Worm (Caenorhabditis elegans) whole organism, L3 larva: ENCODE results near the gene Y73B6BL.14.
A peak's percentile ranks its signal among the peaks of the same experiment; 100 is the strongest.

Source experiments
- R02D3.7 ChIP-seq: fragments of 150-350 bp; optimal IDR thresholded peaks from 2 replicates; lab custom pipeline; 2014; ENCODE audit warnings: missing biosample characterization, missing genetic modification characterization
- ZK546.5 ChIP-seq: sonication (generic microtip); optimal IDR thresholded peaks from 2 replicates; lab custom pipeline; 2017; ENCODE audit warnings: missing biosample characterization, missing genetic modification characterization
- aly-2 ChIP-seq: fragments of 150-350 bp; optimal IDR thresholded peaks from 2 replicates; lab custom pipeline; 2014; ENCODE audit warnings: missing biosample characterization, missing genetic modification characterization
- ama-1 ChIP-seq: fragments of 150-350 bp; optimal IDR thresholded peaks from 2 replicates; lab custom pipeline; 2018
- ceh-16 ChIP-seq: sonication (generic microtip); optimal IDR thresholded peaks from 2 replicates; lab custom pipeline; 2017; ENCODE audit warnings: missing biosample characterization, missing genetic modification characterization
- ceh-28 ChIP-seq: fragments of 150-350 bp; optimal IDR thresholded peaks from 2 replicates; lab custom pipeline; 2014; ENCODE audit warnings: missing biosample characterization, missing genetic modification reagents, missing genetic modification characterization
- ceh-82 ChIP-seq: fragments of 150-350 bp; optimal IDR thresholded peaks from 2 replicates; lab custom pipeline; 2014; ENCODE audit warnings: missing biosample characterization, missing genetic modification characterization
- ceh-9 ChIP-seq: sonication (generic microtip); optimal IDR thresholded peaks from 2 replicates; lab custom pipeline; 2018; ENCODE audit warnings: missing biosample characterization, missing genetic modification characterization
- daf-12 ChIP-seq: fragments of 150-350 bp; optimal IDR thresholded peaks from 2 replicates; lab custom pipeline; 2014; ENCODE audit warnings: missing biosample characterization, missing genetic modification reagents, missing genetic modification characterization
- egl-27 ChIP-seq: sonication (generic microtip); optimal IDR thresholded peaks from 4 replicates; lab custom pipeline; 2017; ENCODE audit warnings: missing biosample characterization, missing genetic modification reagents, missing genetic modification characterization
- egl-5 ChIP-seq: fragments of 150-350 bp; optimal IDR thresholded peaks from 2 replicates; lab custom pipeline; 2017; ENCODE audit warnings: missing biosample characterization, missing genetic modification reagents, missing genetic modification characterization, inconsistent platforms
- elt-1 ChIP-seq: fragments of 150-350 bp; optimal IDR thresholded peaks from 2 replicates; lab custom pipeline; 2014; ENCODE audit warnings: missing biosample characterization, missing genetic modification characterization
- elt-2 ChIP-seq: sonication (generic microtip); optimal IDR thresholded peaks from 2 replicates; lab custom pipeline; 2016; ENCODE audit warnings: missing genetic modification reagents, mild to moderate bottlenecking, missing genetic modification characterization, missing compliant biosample characterization
- elt-3 ChIP-seq, 3 experiments: fragments of 150-350 bp in 1 of 3; sonication (generic microtip) in 2 of 3; optimal IDR thresholded peaks; 2 replicates in 2 of 3; 4 replicates in 1 of 3; lab custom pipeline; 2014 to 2017; ENCODE audit warnings: missing biosample characterization in 3 of 3, missing genetic modification characterization in 3 of 3
- eor-1 ChIP-seq, 2 experiments: fragments of 150-350 bp; optimal IDR thresholded peaks; 2 replicates each; lab custom pipeline; 2014 to 2018; ENCODE audit warnings: missing biosample characterization in 2 of 2, missing genetic modification characterization in 2 of 2
- fkh-10 ChIP-seq: sonication (generic microtip); optimal IDR thresholded peaks from 2 replicates; lab custom pipeline; 2017; ENCODE audit warnings: missing biosample characterization, missing genetic modification reagents, missing genetic modification characterization
- fkh-2 ChIP-seq: fragments of 150-350 bp; optimal IDR thresholded peaks from 2 replicates; lab custom pipeline; 2014; ENCODE audit warnings: missing biosample characterization, missing genetic modification reagents, missing genetic modification characterization
- fos-1 ChIP-seq: fragments of 150-350 bp; optimal IDR thresholded peaks from 2 replicates; lab custom pipeline; 2014; ENCODE audit warnings: missing biosample characterization, missing genetic modification characterization
- hmg-11 ChIP-seq: sonication (generic microtip); optimal IDR thresholded peaks from 2 replicates; lab custom pipeline; 2016; ENCODE audit warnings: missing genetic modification characterization, missing compliant biosample characterization
- jun-1 ChIP-seq: fragments of 150-350 bp; optimal IDR thresholded peaks from 2 replicates; lab custom pipeline; 2014; ENCODE audit warnings: missing biosample characterization, missing genetic modification reagents, missing genetic modification characterization
- lin-15B ChIP-seq: fragments of 150-350 bp; optimal IDR thresholded peaks from 2 replicates; lab custom pipeline; 2014; ENCODE audit warnings: missing biosample characterization, missing genetic modification characterization
- lin-39 ChIP-seq: fragments of 150-350 bp; optimal IDR thresholded peaks from 2 replicates; lab custom pipeline; 2018; ENCODE audit warnings: missing biosample characterization, missing genetic modification reagents, missing genetic modification characterization
- lsy-12 ChIP-seq: sonication (generic microtip); optimal IDR thresholded peaks from 2 replicates; lab custom pipeline; 2016; ENCODE audit warnings: mild to moderate bottlenecking, missing genetic modification characterization, missing compliant biosample characterization
- mdl-1 ChIP-seq: fragments of 150-350 bp; optimal IDR thresholded peaks from 2 replicates; lab custom pipeline; 2014; ENCODE audit warnings: missing biosample characterization, missing genetic modification characterization
- mml-1 ChIP-seq: fragments of 150-350 bp; sonication (generic microtip); optimal IDR thresholded peaks from 3 replicates; lab custom pipeline; 2014; ENCODE audit warnings: missing biosample characterization, missing genetic modification characterization
- nfya-1 ChIP-seq: sonication (generic microtip); optimal IDR thresholded peaks from 2 replicates; lab custom pipeline; 2017; ENCODE audit warnings: missing genetic modification characterization, mild to moderate bottlenecking, missing compliant biosample characterization, antibody characterized with exemption, moderate library complexity; ENCODE audit not compliant: insufficient read depth
- nhr-11 ChIP-seq: fragments of 150-350 bp; optimal IDR thresholded peaks from 2 replicates; lab custom pipeline; 2014; ENCODE audit warnings: missing biosample characterization, missing genetic modification characterization
- nhr-12 ChIP-seq: fragments of 150-350 bp; optimal IDR thresholded peaks from 2 replicates; lab custom pipeline; 2014; ENCODE audit warnings: missing biosample characterization, missing genetic modification characterization
- nhr-23 ChIP-seq: fragments of 150-350 bp; optimal IDR thresholded peaks from 2 replicates; lab custom pipeline; 2014; ENCODE audit warnings: missing biosample characterization, missing genetic modification reagents, missing genetic modification characterization
- nhr-237 ChIP-seq: fragments of 150-350 bp; optimal IDR thresholded peaks from 2 replicates; lab custom pipeline; 2014; ENCODE audit warnings: missing biosample characterization, missing genetic modification characterization
- nhr-25 ChIP-seq: sonication (generic microtip); optimal IDR thresholded peaks from 2 replicates; lab custom pipeline; 2017; ENCODE audit warnings: missing biosample characterization, missing genetic modification characterization
- nhr-28 ChIP-seq: fragments of 150-350 bp; optimal IDR thresholded peaks from 2 replicates; lab custom pipeline; 2014; ENCODE audit warnings: missing biosample characterization, missing genetic modification characterization
- nhr-43 ChIP-seq: sonication (generic microtip); optimal IDR thresholded peaks from 2 replicates; lab custom pipeline; 2016; ENCODE audit warnings: mild to moderate bottlenecking, missing genetic modification characterization, missing compliant biosample characterization; ENCODE audit not compliant: poor library complexity, severe bottlenecking
- nhr-67 ChIP-seq: fragments of 150-350 bp; optimal IDR thresholded peaks from 2 replicates; lab custom pipeline; 2014; ENCODE audit warnings: missing biosample characterization, missing genetic modification characterization
- nhr-76 ChIP-seq: fragments of 150-350 bp; sonication (generic microtip); optimal IDR thresholded peaks from 5 replicates; lab custom pipeline; 2014; ENCODE audit warnings: missing biosample characterization, missing genetic modification characterization
- nhr-77 ChIP-seq: fragments of 150-350 bp; optimal IDR thresholded peaks from 2 replicates; lab custom pipeline; 2014; ENCODE audit warnings: missing biosample characterization, missing genetic modification characterization
- pha-4 ChIP-seq: fragments of 150-350 bp; optimal IDR thresholded peaks from 2 replicates; lab custom pipeline; 2014; ENCODE audit warnings: missing biosample characterization, missing genetic modification reagents, missing genetic modification characterization
- pqm-1 ChIP-seq: fragments of 150-350 bp; optimal IDR thresholded peaks from 2 replicates; lab custom pipeline; 2017; ENCODE audit warnings: missing biosample characterization, missing genetic modification characterization, inconsistent platforms
- sea-2 ChIP-seq: fragments of 150-350 bp; sonication (generic microtip); optimal IDR thresholded peaks from 4 replicates; lab custom pipeline; 2014; ENCODE audit warnings: missing biosample characterization, missing genetic modification reagents, missing genetic modification characterization
- skn-1 ChIP-seq: fragments of 150-350 bp; optimal IDR thresholded peaks from 2 replicates; lab custom pipeline; 2014; ENCODE audit warnings: missing biosample characterization, missing genetic modification characterization
- snpc-4 ChIP-seq: fragments of 150-350 bp; optimal IDR thresholded peaks from 2 replicates; lab custom pipeline; 2014; ENCODE audit warnings: missing biosample characterization, missing genetic modification characterization
- tbx-2 ChIP-seq: sonication (generic microtip); optimal IDR thresholded peaks from 2 replicates; lab custom pipeline; 2016; ENCODE audit warnings: mild to moderate bottlenecking, missing genetic modification characterization, missing compliant biosample characterization
- unc-39 ChIP-seq: sonication (generic microtip); optimal IDR thresholded peaks from 4 replicates; lab custom pipeline; 2017; ENCODE audit warnings: missing biosample characterization, missing genetic modification characterization
- unc-62 ChIP-seq: fragments of 150-350 bp; sonication (generic microtip); optimal IDR thresholded peaks from 4 replicates; lab custom pipeline; 2014; ENCODE audit warnings: missing biosample characterization, missing genetic modification reagents, missing genetic modification characterization
- zag-1 ChIP-seq: fragments of 150-350 bp; optimal IDR thresholded peaks from 2 replicates; lab custom pipeline; 2014; ENCODE audit warnings: missing biosample characterization, missing genetic modification characterization
- ztf-11 ChIP-seq: fragments of 150-350 bp; optimal IDR thresholded peaks from 2 replicates; lab custom pipeline; 2014; ENCODE audit warnings: missing biosample characterization, missing genetic modification characterization
- ztf-4 ChIP-seq: fragments of 150-350 bp; optimal IDR thresholded peaks from 2 replicates; lab custom pipeline; 2014; ENCODE audit warnings: missing biosample characterization, missing genetic modification characterization

Gene Y73B6BL.14

DNA sequence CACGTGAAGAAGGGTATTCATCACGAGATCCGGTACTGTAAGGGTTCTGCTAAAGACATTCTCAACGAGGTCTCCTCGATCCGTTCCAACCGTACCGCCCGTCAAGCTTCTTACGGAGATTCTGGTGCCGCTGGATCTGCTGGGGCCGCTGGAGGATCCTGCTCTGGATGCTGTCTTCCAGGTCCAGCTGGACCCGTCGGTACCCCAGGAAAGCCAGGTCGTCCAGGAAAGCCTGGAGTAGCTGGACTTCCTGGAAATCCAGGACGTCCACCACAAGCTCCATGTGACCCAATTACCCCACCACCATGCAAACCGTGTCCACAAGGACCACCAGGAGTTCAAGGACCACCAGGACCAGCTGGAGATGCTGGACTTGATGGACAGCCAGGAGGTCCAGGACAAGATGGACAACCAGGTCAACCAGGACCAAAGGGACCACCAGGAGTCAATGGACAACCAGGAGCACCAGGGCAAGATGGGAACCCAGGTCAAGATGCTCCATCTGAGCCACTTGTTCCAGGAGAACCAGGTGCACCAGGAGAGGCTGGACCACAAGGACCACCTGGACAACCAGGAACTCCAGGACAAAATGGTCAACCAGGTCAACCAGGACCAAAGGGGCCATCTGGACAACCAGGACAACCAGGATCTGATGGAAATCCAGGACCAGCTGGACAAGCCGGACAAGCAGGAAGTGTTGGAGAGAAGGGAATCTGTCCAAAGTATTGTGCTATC is 34.7 kb upstream of the Y73B6BL.14 start:
- no peak for TF ChIP-seq sea-2 (GFP tag; lab: Kevin White, UChicago)
- no peak for TF ChIP-seq daf-12 (tag; lab: Kevin White, UChicago)
- no peak for TF ChIP-seq jun-1 (tag; lab: Kevin White, UChicago)
- no peak for TF ChIP-seq ceh-16
- TF ChIP-seq ztf-11 (tag; lab: Kevin White, UChicago) = no peak
- TF ChIP-seq unc-62 = no peak
- TF ChIP-seq, all 47 proteins: peak for 0

- TF ChIP-seq pha-4 (tag; lab: Kevin White, UChicago) (peak; percentile 89), mdl-1 (no peak), nhr-25 (tag; lab: Kevin White, UChicago) (peak; percentile 56), nhr-67 (tag; lab: Kevin White, UChicago) (no peak), lin-15B (tag; lab: Kevin White, UChicago) (peak; percentile 95), elt-2 (tag; lab: Kevin White, UChicago) (peak; percentile 46), eor-1 (tag; optimal IDR thresholded peaks at IDR 0.05; lab: Kevin White, UChicago) (no peak), ceh-28 (tag; lab: Kevin White, UChicago) (no peak), nhr-43 (tag; lab: Kevin White, UChicago) (peak; percentile 45), unc-39 (no peak), hmg-11 (tag; lab: Kevin White, UChicago) (peak; percentile 70), unc-62 (no peak), egl-27 (tag; lab: Kevin White, UChicago) (no peak), elt-3 (tag; optimal IDR thresholded peaks at IDR 0.05; lab: Kevin White, UChicago) (no peak), nfya-1 (tag; lab: Kevin White, UChicago) (peak; percentile 70), fos-1 (tag; lab: Kevin White, UChicago) (no peak), ztf-11 (tag; lab: Kevin White, UChicago) (no peak), nhr-237 (tag; lab: Kevin White, UChicago) (no peak), nhr-76 (tag; lab: Kevin White, UChicago) (no peak), tbx-2 (tag; lab: Kevin White, UChicago) (no peak), ama-1 (lab: Kevin White, UChicago) (no peak), fkh-10 (GFP tag; lab: Kevin White, UChicago) (no peak), fkh-2 (tag; lab: Kevin White, UChicago) (no peak), jun-1 (tag; lab: Kevin White, UChicago) (peak; percentile 21), R02D3.7 (tag; lab: Kevin White, UChicago) (peak; percentile 81), nhr-11 (tag; lab: Kevin White, UChicago) (no peak), nhr-77 (tag; lab: Kevin White, UChicago) (no peak), pqm-1 (tag; lab: Kevin White, UChicago) (no peak), lin-39 (tag; lab: Kevin White, UChicago) (peak; percentile 63), aly-2 (no peak), ceh-9 (no peak), zag-1 (tag; lab: Kevin White, UChicago) (no peak), ztf-4 (tag; lab: Kevin White, UChicago) (no peak), egl-5 (no peak), lsy-12 (tag; lab: Kevin White, UChicago) (no peak), snpc-4 (peak; percentile 79), skn-1 (tag; lab: Kevin White, UChicago) (no peak), ZK546.5 (tag; lab: Kevin White, UChicago) (no peak), nhr-23 (peak; percentile 69), nhr-28 (no peak), daf-12 (tag; lab: Kevin White, UChicago) (no peak), ceh-82 (tag; lab: Kevin White, UChicago) (no peak), mml-1 (tag; lab: Kevin White, UChicago) (no peak), ceh-16 (no peak), nhr-12 (tag; lab: Kevin White, UChicago) (no peak), sea-2 (GFP tag; lab: Kevin White, UChicago) (no peak), elt-1 (tag; lab: Kevin White, UChicago) (no peak)
Measured at ce11 chrIV:6376473-6377115, 33.8 kb upstream of the Y73B6BL.14 start, which contains the start of the genes hrpf-2 and bli-6. TSS of gene hrpf-2 (minus strand) at chrIV:6376523. TSS of gene bli-6 (plus strand) at chrIV:6377065.
